Worm (Caenorhabditis elegans): ENCODE measurements around the gene srx-45.

DNA sequence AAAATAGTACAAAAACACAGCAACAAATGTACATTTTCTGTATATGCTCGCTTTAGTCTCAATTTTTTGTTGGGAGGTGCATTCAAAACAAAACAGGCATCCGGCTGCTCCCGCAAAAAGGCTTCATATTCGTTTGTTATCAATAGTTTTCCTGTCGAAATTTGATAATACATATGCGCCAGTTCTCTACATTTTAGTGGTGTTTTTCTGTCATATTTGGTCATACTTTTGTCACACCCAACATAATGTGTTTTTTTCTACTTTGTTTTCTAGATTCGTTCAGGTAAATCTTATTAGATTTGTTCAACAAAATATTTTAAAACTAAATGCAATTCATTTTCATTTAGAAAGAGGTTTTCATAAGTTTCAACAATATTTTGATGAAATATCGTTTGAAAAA lies 48.0 kb downstream of the srx-45 start:
- no peak for TF ChIP-seq hlh-30 (tag; optimal IDR thresholded peaks at IDR 0.05; ENCODE audit: insufficient read depth)
- no peak for TF ChIP-seq F13H6.1 (tag; optimal IDR thresholded peaks at IDR 0.05)
- no peak for TF ChIP-seq ztf-16 (tag; optimal IDR thresholded peaks at IDR 0.05)
- TF ChIP-seq ceh-18 (tag; optimal IDR thresholded peaks at IDR 0.05), result no peak
- TF ChIP-seq pqm-1 (tag; optimal IDR thresholded peaks at IDR 0.05), result no peak
- TF ChIP-seq hlh-6 (tag; optimal IDR thresholded peaks at IDR 0.05), result no peak
- no peak for TF ChIP-seq ama-1 (optimal IDR thresholded peaks at IDR 0.05)
- no peak for TF ChIP-seq pha-4 (tag; optimal IDR thresholded peaks at IDR 0.05)
- TF ChIP-seq fkh-10 (GFP tag; optimal IDR thresholded peaks at IDR 0.05), result no peak
